Fruit fly (Drosophila melanogaster) whole organism, wandering third instar larva: ENCODE measurements around the gene CG3808.

ENCODE experiments used
- Abd-B ChIP-seq: fragments of >200 bp; optimal IDR thresholded peaks from 2 replicates; lab custom pipeline; 2017; ENCODE audit warnings: missing biosample characterization, missing genetic modification characterization
- Dfd ChIP-seq: fragments of >200 bp; optimal IDR thresholded peaks from 2 replicates; lab custom pipeline; 2017; ENCODE audit warnings: missing biosample characterization, missing genetic modification characterization
- Hnf4 ChIP-seq: fragments of 200-800 bp; sonication (Bioruptor generic); optimal IDR thresholded peaks from 2 replicates; lab custom pipeline; 2016; ENCODE audit warnings: missing biosample characterization, mild to moderate bottlenecking, missing genetic modification characterization
- Hr78 ChIP-seq: fragments of >200 bp; optimal IDR thresholded peaks from 2 replicates; lab custom pipeline; 2017; ENCODE audit warnings: missing biosample characterization, missing genetic modification characterization
- Mio ChIP-seq: sonication (Bioruptor generic); optimal IDR thresholded peaks from 2 replicates; lab custom pipeline; 2016; ENCODE audit warnings: missing biosample characterization, missing genetic modification characterization
- Myc ChIP-seq: fragments of >200 bp; optimal IDR thresholded peaks from 2 replicates; lab custom pipeline; 2017
- OdsH ChIP-seq: fragments of 200-800 bp; sonication (Bioruptor generic); optimal IDR thresholded peaks from 2 replicates; lab custom pipeline; 2016; ENCODE audit warnings: missing biosample characterization, mild to moderate bottlenecking, missing genetic modification characterization
- brk ChIP-seq: fragments of 200-800 bp; sonication (Bioruptor generic); optimal IDR thresholded peaks from 2 replicates; lab custom pipeline; 2016; ENCODE audit warnings: missing biosample characterization, mild to moderate bottlenecking, missing genetic modification characterization
- dmrt93B ChIP-seq: fragments of 200-800 bp; sonication (Bioruptor generic); optimal IDR thresholded peaks from 2 replicates; lab custom pipeline; 2018; ENCODE audit warnings: missing biosample characterization, mild to moderate bottlenecking, missing genetic modification characterization
- h ChIP-seq: fragments of 200-800 bp; sonication (Bioruptor generic); optimal IDR thresholded peaks from 3 replicates; lab custom pipeline; 2016; ENCODE audit warnings: missing biosample characterization, mild to moderate bottlenecking, missing genetic modification characterization
- jim ChIP-seq: fragments of 175-275, 200-325 bp; sonication (Bioruptor generic); optimal IDR thresholded peaks from 2 replicates; lab custom pipeline; 2016; ENCODE audit warnings: missing biosample characterization, mild to moderate bottlenecking, missing genetic modification characterization
- psq ChIP-seq: fragments of 200-800 bp; sonication (Bioruptor generic); optimal IDR thresholded peaks from 3 replicates; lab custom pipeline; 2017; ENCODE audit warnings: missing biosample characterization, mild to moderate bottlenecking, missing genetic modification characterization, moderate library complexity

DNA sequence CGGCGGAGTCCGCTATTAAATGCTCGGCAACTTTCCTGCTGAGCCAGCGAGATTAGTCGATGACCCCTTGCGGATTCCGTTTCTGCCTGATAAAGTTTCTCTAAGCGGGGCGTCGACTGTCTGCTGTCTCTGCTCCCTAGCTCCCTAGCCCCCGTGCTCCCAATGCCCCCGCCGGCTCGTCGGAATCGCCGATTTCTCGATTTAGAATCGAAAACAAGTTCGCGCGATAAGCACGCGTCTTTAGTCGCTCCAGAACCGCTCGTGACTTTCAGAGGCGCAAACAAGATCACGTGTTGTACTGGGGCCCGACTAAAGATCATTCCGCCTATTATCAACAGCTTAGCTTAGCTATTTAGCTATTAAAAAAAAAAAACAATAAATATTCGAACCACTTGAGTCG lies 7.6 kb downstream of the CG3808 start:
- TF ChIP-seq h (GFP tag; lab: Kevin White, UChicago) = no peak
- no peak for TF ChIP-seq Abd-B (GFP tag; lab: Kevin White, UChicago)
- TF ChIP-seq Hr78 (GFP tag; lab: Kevin White, UChicago) = no peak
- no peak for TF ChIP-seq Mio (GFP tag; lab: Kevin White, UChicago)
- no peak for TF ChIP-seq brk (GFP tag; lab: Kevin White, UChicago)
- TF ChIP-seq Myc (lab: Kevin White, UChicago) = peak; percentile 63
- no peak for TF ChIP-seq dmrt93B (GFP tag; lab: Kevin White, UChicago)
- no peak for TF ChIP-seq Dfd (GFP tag; lab: Kevin White, UChicago)
- no peak for TF ChIP-seq Hnf4 (GFP tag; lab: Kevin White, UChicago)
- no peak for TF ChIP-seq OdsH (GFP tag; lab: Kevin White, UChicago)
- TF ChIP-seq jim (GFP tag; lab: Kevin White, UChicago) = no peak
- TF ChIP-seq psq (GFP tag; lab: Kevin White, UChicago) = no peak
